Worm (Caenorhabditis elegans) whole organism, L4 larva: Measurements from ENCODE around the gene Y57G11C.5.

Source experiments
- F10B5.3 ChIP-seq: sonication (generic microtip); optimal IDR thresholded peaks from 2 replicates; lab custom pipeline; 2016; ENCODE audit warnings: mild to moderate bottlenecking, missing genetic modification characterization, missing compliant biosample characterization
- F37D6.2 ChIP-seq: sonication (generic microtip); optimal IDR thresholded peaks from 2 replicates; lab custom pipeline; 2016; ENCODE audit warnings: mild to moderate bottlenecking, missing genetic modification characterization, missing compliant biosample characterization
- T20F7.1 ChIP-seq: fragments of 200-800 bp; sonication (Bioruptor generic); optimal IDR thresholded peaks from 2 replicates; lab custom pipeline; 2018; ENCODE audit warnings: mild to moderate bottlenecking, missing genetic modification characterization, missing compliant biosample characterization
- ama-1 ChIP-seq: fragments of 150-350 bp; optimal IDR thresholded peaks from 2 replicates; lab custom pipeline; 2014; ENCODE audit warnings: inconsistent platforms, mixed read lengths
- ceh-20 ChIP-seq: fragments of 200-800 bp; sonication (Bioruptor generic); IDR thresholded peaks from 2 replicates; pipeline ENCODE4 v1.3.6; 2022; ENCODE audit warnings: missing genetic modification reagents, missing genetic modification characterization, missing compliant biosample characterization
- ceh-28 ChIP-seq: fragments of 150-350 bp; optimal IDR thresholded peaks from 2 replicates; lab custom pipeline; 2014; ENCODE audit warnings: missing biosample characterization, missing genetic modification reagents, missing genetic modification characterization
- ceh-62 ChIP-seq: sonication (generic microtip); optimal IDR thresholded peaks from 2 replicates; lab custom pipeline; 2017; ENCODE audit warnings: missing biosample characterization, missing genetic modification characterization
- daf-16 ChIP-seq, 3 experiments: sonication (generic microtip); optimal IDR thresholded peaks; 2 replicates each; lab custom pipeline; 2016 to 2017; ENCODE audit warnings: missing genetic modification characterization in 3 of 3, missing genetic modification reagents in 3 of 3, mild to moderate bottlenecking in 2 of 3, missing compliant biosample characterization in 2 of 3, missing biosample characterization in 1 of 3, moderate library complexity in 1 of 3
- dmd-9 ChIP-seq: fragments of 200-800 bp; sonication (Bioruptor generic); IDR thresholded peaks from 2 replicates; pipeline ENCODE4 v1.3.6; 2022; ENCODE audit warnings: missing genetic modification reagents, missing genetic modification characterization, missing compliant biosample characterization
- dpl-1 ChIP-seq: fragments of 150-350 bp; optimal IDR thresholded peaks from 2 replicates; lab custom pipeline; 2014; ENCODE audit warnings: missing biosample characterization, missing genetic modification reagents, missing genetic modification characterization
- duxl-1 ChIP-seq: sonication (generic microtip); optimal IDR thresholded peaks from 2 replicates; lab custom pipeline; 2016; ENCODE audit warnings: mild to moderate bottlenecking, missing genetic modification characterization, moderate library complexity, missing compliant biosample characterization; ENCODE audit not compliant: poor library complexity
- dve-1 ChIP-seq: sonication (generic microtip); optimal IDR thresholded peaks from 2 replicates; lab custom pipeline; 2017; ENCODE audit warnings: antibody characterized with exemption, mild to moderate bottlenecking, missing genetic modification characterization, missing compliant biosample characterization; ENCODE audit not compliant: insufficient read depth
- egl-27 ChIP-seq: sonication (generic microtip); optimal IDR thresholded peaks from 3 replicates; lab custom pipeline; 2017; ENCODE audit warnings: missing biosample characterization, missing genetic modification reagents, missing genetic modification characterization
- fkh-10 ChIP-seq: fragments of 150-350 bp; optimal IDR thresholded peaks from 2 replicates; lab custom pipeline; 2014; ENCODE audit warnings: missing biosample characterization, missing genetic modification reagents, missing genetic modification characterization
- hlh-11 ChIP-seq: fragments of 200-800 bp; sonication (Bioruptor generic); optimal IDR thresholded peaks from 2 replicates; lab custom pipeline; 2018; ENCODE audit warnings: mild to moderate bottlenecking, missing genetic modification characterization, missing compliant biosample characterization
- hmg-1.1 ChIP-seq: fragments of 200-800 bp; sonication (Bioruptor generic); IDR thresholded peaks from 2 replicates; pipeline ENCODE4 v1.3.6; 2022; ENCODE audit warnings: missing genetic modification reagents, missing genetic modification characterization, missing compliant biosample characterization
- lin-38 ChIP-seq: fragments of 200-800 bp; sonication (Bioruptor generic); IDR thresholded peaks from 2 replicates; pipeline ENCODE4 v1.3.6; 2022; ENCODE audit warnings: missing genetic modification reagents, missing genetic modification characterization, missing compliant biosample characterization
- lir-3 ChIP-seq: sonication (generic microtip); optimal IDR thresholded peaks from 2 replicates; lab custom pipeline; 2016; ENCODE audit warnings: mild to moderate bottlenecking, missing genetic modification characterization, missing compliant biosample characterization
- madf-9 ChIP-seq: fragments of 200-800 bp; sonication (Bioruptor generic); conservative IDR thresholded peaks from 2 replicates; pipeline ENCODE4 v1.3.6; 2022; ENCODE audit warnings: missing genetic modification reagents, missing genetic modification characterization, missing compliant biosample characterization
- mep-1 ChIP-seq: fragments of 150-350 bp; sonication (generic microtip); optimal IDR thresholded peaks from 3 replicates; lab custom pipeline; 2014; ENCODE audit warnings: missing biosample characterization, missing genetic modification characterization
- nhr-102 ChIP-seq: sonication (generic microtip); optimal IDR thresholded peaks from 2 replicates; lab custom pipeline; 2016; ENCODE audit warnings: mild to moderate bottlenecking, missing genetic modification characterization, moderate library complexity, missing compliant biosample characterization
- nhr-237 ChIP-seq: sonication (generic microtip); optimal IDR thresholded peaks from 2 replicates; lab custom pipeline; 2017; ENCODE audit warnings: missing biosample characterization, missing genetic modification characterization
- nhr-28 ChIP-seq: fragments of 150-350 bp; optimal IDR thresholded peaks from 2 replicates; lab custom pipeline; 2014; ENCODE audit warnings: missing biosample characterization, missing genetic modification characterization
- nhr-42 ChIP-seq: fragments of 200-800 bp; sonication (Bioruptor generic); IDR thresholded peaks from 2 replicates; pipeline ENCODE4 v1.3.6; 2022; ENCODE audit warnings: missing genetic modification characterization, missing compliant biosample characterization
- nhr-76 ChIP-seq: fragments of 150-350 bp; optimal IDR thresholded peaks from 2 replicates; lab custom pipeline; 2014; ENCODE audit warnings: missing biosample characterization, missing genetic modification characterization
- pha-4 ChIP-seq, 2 experiments: fragments of 150-350 bp in 1 of 2; fragments of 200-800 bp in 1 of 2; sonication (Bioruptor generic) in 1 of 2; IDR thresholded peaks in 1 of 2; optimal IDR thresholded peaks in 1 of 2; 2 replicates each; pipeline versions ENCODE4 v1.3.6 to Lab custom; 2014 to 2022; ENCODE audit warnings: missing genetic modification characterization in 2 of 2, missing genetic modification reagents in 2 of 2, missing biosample characterization in 1 of 2, missing compliant biosample characterization in 1 of 2
- set-16 ChIP-seq: fragments of 200-800 bp; sonication (Bioruptor generic); IDR thresholded peaks from 2 replicates; pipeline ENCODE4 v1.3.6; 2022; ENCODE audit warnings: missing genetic modification reagents, missing genetic modification characterization, missing compliant biosample characterization
- snpc-1.2 ChIP-seq: fragments of 200-800 bp; sonication (Bioruptor generic); IDR thresholded peaks from 2 replicates; pipeline ENCODE4 v1.3.6; 2022; ENCODE audit warnings: missing genetic modification reagents, missing genetic modification characterization, missing compliant biosample characterization
- snpc-4 ChIP-seq: fragments of 150-350 bp; optimal IDR thresholded peaks from 2 replicates; lab custom pipeline; 2014; ENCODE audit warnings: missing biosample characterization, missing genetic modification characterization
- spr-3 ChIP-seq: fragments of 200-800 bp; sonication (Bioruptor generic); optimal IDR thresholded peaks from 2 replicates; lab custom pipeline; 2018; ENCODE audit warnings: mild to moderate bottlenecking, missing genetic modification characterization, missing compliant biosample characterization
- tra-1 ChIP-seq: fragments of 200-800 bp; sonication (Bioruptor generic); IDR thresholded peaks from 2 replicates; pipeline ENCODE4 v1.3.6; 2022; ENCODE audit warnings: missing genetic modification reagents, missing genetic modification characterization, missing compliant biosample characterization
- unc-130 ChIP-seq: sonication (generic microtip); optimal IDR thresholded peaks from 2 replicates; lab custom pipeline; 2016; ENCODE audit warnings: missing genetic modification reagents, missing genetic modification characterization, missing compliant biosample characterization
- zag-1 ChIP-seq: fragments of 150-350 bp; optimal IDR thresholded peaks from 2 replicates; lab custom pipeline; 2014; ENCODE audit warnings: missing biosample characterization, missing genetic modification characterization
- zip-11 ChIP-seq: fragments of 200-800 bp; sonication (Bioruptor generic); IDR thresholded peaks from 2 replicates; pipeline ENCODE4 v1.3.6; 2022; ENCODE audit warnings: missing genetic modification characterization, missing compliant biosample characterization

Gene Y57G11C.5

DNA sequence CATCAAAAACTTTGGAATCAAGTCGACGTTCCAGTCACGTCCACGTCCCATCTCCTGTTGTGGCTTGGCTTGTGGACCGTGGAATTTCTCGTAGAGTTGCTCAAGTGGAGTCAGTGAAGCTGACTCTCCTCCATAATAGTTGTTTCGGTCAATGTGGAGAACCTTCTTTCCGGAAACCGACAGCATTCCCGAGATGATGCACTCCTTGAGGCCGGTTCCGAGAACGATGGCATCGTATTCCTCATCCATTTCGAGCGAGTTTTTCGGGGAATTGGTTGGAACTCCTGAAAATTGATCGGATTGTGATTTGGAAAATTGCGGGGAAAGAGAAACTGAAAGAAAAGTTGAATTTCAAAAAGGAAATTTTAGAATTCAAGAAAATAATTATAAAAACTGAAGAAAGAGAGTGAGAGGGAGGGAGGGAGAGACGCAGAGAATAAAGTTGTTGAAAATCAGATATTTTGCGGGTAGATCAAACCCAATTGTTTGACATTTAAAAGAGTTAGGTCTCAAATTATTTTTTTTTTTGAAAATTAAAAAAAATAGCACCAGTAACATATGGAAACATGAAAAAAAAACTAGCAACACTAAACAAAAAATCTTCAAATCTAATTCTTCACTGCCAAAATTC, 27.5 kb upstream of the Y57G11C.5 start, which contains the start of gene gdi-1:
Gene gdi-1 (minus strand): TSS at position 286 of the 631 bp plus-strand sequence.
- TF ChIP-seq lin-38 (GFP tag; lab: Robert Waterston, UW) (0 out of 2 replicates have a peak, but pooled peaks have one; percentile 6), dpl-1 (GFP tag; lab: Kevin White, UChicago) (no peak), mep-1 (peak; percentile 23), hlh-11 (no peak), nhr-76 (tag; lab: Kevin White, UChicago) (no peak), pha-4 (GFP tag; IDR thresholded peaks at IDR 0.05; lab: Robert Waterston, UW) (no peak), pha-4 (tag; optimal IDR thresholded peaks at IDR 0.05; lab: Kevin White, UChicago) (no peak), nhr-237 (tag; lab: Kevin White, UChicago) (no peak), unc-130 (GFP tag; lab: Kevin White, UChicago) (no peak), ceh-20 (no peak), F37D6.2 (tag; lab: Kevin White, UChicago) (no peak), F10B5.3 (tag; lab: Kevin White, UChicago) (no peak), ama-1 (lab: Kevin White, UChicago) (peak; percentile 56), madf-9 (GFP tag; lab: Robert Waterston, UW) (0 out of 2 replicates have a peak, but pooled peaks have one; percentile 11), T20F7.1 (GFP tag; lab: Kevin White, UChicago) (no peak), tra-1 (GFP tag; lab: Robert Waterston, UW) (no peak), hmg-1.1 (GFP tag; lab: Robert Waterston, UW) (no peak), daf-16 (GFP tag; optimal IDR thresholded peaks at IDR 0.05; lab: Kevin White, UChicago) (no peak), daf-16 (tag; optimal IDR thresholded peaks at IDR 0.05; lab: Kevin White, UChicago) (peak; percentile 3), dmd-9 (GFP tag; lab: Robert Waterston, UW) (0 out of 2 replicates have a peak, but pooled peaks have one; percentile 11), ceh-62 (no peak), spr-3 (GFP tag; lab: Kevin White, UChicago) (no peak), egl-27 (tag; lab: Kevin White, UChicago) (no peak), duxl-1 (no peak), lir-3 (tag; lab: Kevin White, UChicago) (no peak), fkh-10 (GFP tag; lab: Kevin White, UChicago) (no peak)

DNA sequence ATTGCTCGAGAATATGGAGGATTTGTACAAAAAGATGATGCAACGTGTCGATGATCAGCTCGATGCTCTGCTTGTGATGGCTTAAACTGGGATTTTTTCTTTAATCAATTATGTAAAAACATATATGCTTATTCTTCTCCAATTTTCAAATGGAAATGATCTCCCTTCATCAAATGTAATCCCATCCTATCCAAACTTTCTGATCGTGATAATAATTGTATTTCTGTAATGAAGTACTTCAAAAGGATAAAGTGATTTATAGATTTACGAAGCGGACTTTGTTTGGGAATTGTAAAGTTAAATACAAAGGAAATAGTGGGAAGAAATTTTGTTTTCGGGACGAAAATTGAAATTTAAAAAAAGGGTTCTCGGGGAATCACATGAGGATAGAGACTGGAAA, 25.3 kb upstream of the Y57G11C.5 start:
- TF ChIP-seq nhr-42 (GFP tag; lab: Robert Waterston, UW) (no peak), ama-1 (lab: Kevin White, UChicago) (peak; percentile 31), hmg-1.1 (GFP tag; lab: Robert Waterston, UW) (no peak), lin-38 (GFP tag; lab: Robert Waterston, UW) (0 out of 2 replicates have a peak, but pooled peaks have one; percentile 17), nhr-102 (tag; lab: Kevin White, UChicago) (peak; percentile 7), dve-1 (tag; lab: Kevin White, UChicago) (peak; percentile 9), pha-4 (GFP tag; IDR thresholded peaks at IDR 0.05; lab: Robert Waterston, UW) (peak; percentile 41; the same call in 1 of the 2 replicates), pha-4 (tag; optimal IDR thresholded peaks at IDR 0.05; lab: Kevin White, UChicago) (no peak), snpc-1.2 (GFP tag; lab: Robert Waterston, UW) (peak; percentile 72), ceh-28 (tag; lab: Kevin White, UChicago) (no peak), zip-11 (GFP tag; lab: Robert Waterston, UW) (no peak), nhr-28 (no peak), zag-1 (no peak), snpc-4 (no peak), mep-1 (peak; percentile 63), daf-16 (GFP tag; optimal IDR thresholded peaks at IDR 0.05; lab: Kevin White, UChicago) (no peak), daf-16 (tag; optimal IDR thresholded peaks at IDR 0.05; lab: Kevin White, UChicago) (peak; percentile 39), set-16 (GFP tag; lab: Robert Waterston, UW) (no peak)
